Worm (Caenorhabditis elegans) whole organism, L1 larva: ENCODE results near the gene K11E4.1.
A peak's percentile ranks its signal among the peaks of the same experiment; 100 is the strongest.

Source experiments
- C16A3.4 ChIP-seq: fragments of 150-350 bp; optimal IDR thresholded peaks from 2 replicates; lab custom pipeline; 2014; ENCODE audit warnings: missing biosample characterization, missing genetic modification characterization
- C34B4.2 ChIP-seq: sonication (generic microtip); optimal IDR thresholded peaks from 2 replicates; lab custom pipeline; 2017; ENCODE audit warnings: mild to moderate bottlenecking, missing genetic modification characterization, missing compliant biosample characterization
- F16B12.6 ChIP-seq: fragments of 150-350 bp; optimal IDR thresholded peaks from 2 replicates; lab custom pipeline; 2014; ENCODE audit warnings: missing biosample characterization, missing genetic modification characterization
- alr-1 ChIP-seq: fragments of 200-800 bp; sonication (Bioruptor generic); optimal IDR thresholded peaks from 2 replicates; lab custom pipeline; 2018; ENCODE audit warnings: borderline replicate concordance, mild to moderate bottlenecking, missing genetic modification characterization, missing compliant biosample characterization
- blmp-1 ChIP-seq: fragments of 150-350 bp; optimal IDR thresholded peaks from 2 replicates; lab custom pipeline; 2014; ENCODE audit warnings: missing biosample characterization, missing genetic modification characterization
- ceh-82 ChIP-seq, 3 experiments: fragments of 150-350 bp in 1 of 3; sonication (generic microtip) in 2 of 3; optimal IDR thresholded peaks; 2 replicates each; lab custom pipeline; 2014 to 2017; ENCODE audit warnings: missing biosample characterization in 3 of 3, missing genetic modification characterization in 3 of 3
- ceh-88 ChIP-seq: fragments of 200-800 bp; sonication (Bioruptor generic); IDR thresholded peaks from 2 replicates; pipeline ENCODE4 v1.3.6; 2022; ENCODE audit warnings: missing genetic modification characterization, missing compliant biosample characterization
- dpl-1 ChIP-seq, 3 experiments: fragments of 150-350 bp in 2 of 3; sonication (generic microtip) in 1 of 3; optimal IDR thresholded peaks; 2 replicates each; lab custom pipeline; 2014 to 2017; ENCODE audit warnings: missing biosample characterization in 3 of 3, missing genetic modification characterization in 3 of 3, missing genetic modification reagents in 3 of 3
- efl-1 ChIP-seq, 4 experiments: fragments of 150-350 bp; optimal IDR thresholded peaks in 3 of 4; peaks in 1 of 4; 1 replicate in 1 of 4; 2 replicates in 3 of 4; lab custom pipeline; 2014; ENCODE audit warnings: missing biosample characterization in 2 of 4, missing genetic modification characterization in 2 of 4, missing genetic modification reagents in 2 of 4
- egl-13 ChIP-seq: sonication (generic microtip); optimal IDR thresholded peaks from 2 replicates; lab custom pipeline; 2016; ENCODE audit warnings: missing genotype, missing genetic modification reagents, missing genetic modification characterization, missing compliant biosample characterization
- elt-2 ChIP-seq: sonication (generic microtip); optimal IDR thresholded peaks from 2 replicates; lab custom pipeline; 2016; ENCODE audit warnings: missing genetic modification characterization, mild to moderate bottlenecking, inconsistent platforms, missing compliant biosample characterization, missing genetic modification reagents
- ets-5 ChIP-seq: fragments of 200-800 bp; sonication (Bioruptor generic); IDR thresholded peaks from 2 replicates; pipeline ENCODE4 v1.3.6; 2022; ENCODE audit warnings: missing genetic modification characterization, missing compliant biosample characterization
- fkh-8 ChIP-seq: sonication (generic microtip); optimal IDR thresholded peaks from 2 replicates; lab custom pipeline; 2016; ENCODE audit warnings: mild to moderate bottlenecking, missing genetic modification characterization, missing compliant biosample characterization
- hlh-4 ChIP-seq: sonication (generic microtip); optimal IDR thresholded peaks from 2 replicates; lab custom pipeline; 2016; ENCODE audit warnings: mild to moderate bottlenecking, missing genetic modification characterization, missing compliant biosample characterization
- hpl-2 ChIP-seq: fragments of 150-350 bp; optimal IDR thresholded peaks from 2 replicates; lab custom pipeline; 2014; ENCODE audit warnings: missing biosample characterization, missing genetic modification reagents, missing genetic modification characterization
- irx-1 ChIP-seq: sonication (generic microtip); optimal IDR thresholded peaks from 2 replicates; lab custom pipeline; 2016; ENCODE audit warnings: missing genetic modification characterization, missing compliant biosample characterization
- jun-1 ChIP-seq: fragments of 150-350 bp; optimal IDR thresholded peaks from 2 replicates; lab custom pipeline; 2014; ENCODE audit warnings: missing biosample characterization, missing genetic modification reagents, missing genetic modification characterization
- lin-14 ChIP-seq: fragments of 200-800 bp; sonication (Bioruptor generic); optimal IDR thresholded peaks from 2 replicates; lab custom pipeline; 2018; ENCODE audit warnings: mild to moderate bottlenecking, missing genetic modification characterization, moderate library complexity, missing compliant biosample characterization
- lin-35 ChIP-seq, 2 experiments: fragments of 150-350 bp; optimal IDR thresholded peaks; 2 replicates each; lab custom pipeline; 2014; ENCODE audit warnings: missing biosample characterization in 2 of 2, missing genetic modification characterization in 2 of 2, missing genetic modification reagents in 2 of 2
- lir-3 ChIP-seq: sonication (generic microtip); optimal IDR thresholded peaks from 2 replicates; lab custom pipeline; 2016; ENCODE audit warnings: mild to moderate bottlenecking, missing genetic modification characterization, moderate library complexity, missing compliant biosample characterization; ENCODE audit not compliant: poor library complexity
- lsy-2 ChIP-seq, 2 experiments: fragments of 150-350 bp; optimal IDR thresholded peaks; 2 replicates each; lab custom pipeline; 2014; ENCODE audit warnings: missing biosample characterization in 2 of 2, missing genetic modification characterization in 2 of 2
- mdl-1 ChIP-seq, 2 experiments: fragments of 150-350 bp; optimal IDR thresholded peaks; 2 replicates each; lab custom pipeline; 2014 to 2017; ENCODE audit warnings: missing biosample characterization in 2 of 2, missing genetic modification characterization in 2 of 2, inconsistent platforms in 1 of 2
- mef-2 ChIP-seq: fragments of 150-350 bp; optimal IDR thresholded peaks from 2 replicates; lab custom pipeline; 2014; ENCODE audit warnings: missing biosample characterization, missing genetic modification characterization
- mep-1 ChIP-seq: fragments of 150-350 bp; optimal IDR thresholded peaks from 2 replicates; lab custom pipeline; 2014; ENCODE audit warnings: missing biosample characterization, missing genetic modification characterization
- nhr-11 ChIP-seq: fragments of 150-350 bp; optimal IDR thresholded peaks from 2 replicates; lab custom pipeline; 2014; ENCODE audit warnings: missing biosample characterization, missing genetic modification characterization
- nhr-19 ChIP-seq: fragments of 200-800 bp; sonication (Bioruptor generic); conservative IDR thresholded peaks from 2 replicates; pipeline ENCODE4 v1.3.6; 2022; ENCODE audit warnings: missing genetic modification characterization, missing compliant biosample characterization
- nhr-20 ChIP-seq: sonication (generic microtip); optimal IDR thresholded peaks from 2 replicates; lab custom pipeline; 2016; ENCODE audit warnings: mild to moderate bottlenecking, missing genetic modification characterization, missing compliant biosample characterization
- nhr-47 ChIP-seq: sonication (generic microtip); optimal IDR thresholded peaks from 2 replicates; lab custom pipeline; 2016; ENCODE audit warnings: mild to moderate bottlenecking, missing genetic modification characterization, moderate library complexity, missing compliant biosample characterization
- nhr-71 ChIP-seq: sonication (generic microtip); optimal IDR thresholded peaks from 2 replicates; lab custom pipeline; 2016; ENCODE audit warnings: mild to moderate bottlenecking, missing genetic modification characterization, moderate library complexity, missing compliant biosample characterization
- nhr-77 ChIP-seq: fragments of 150-350 bp; optimal IDR thresholded peaks from 2 replicates; lab custom pipeline; 2014; ENCODE audit warnings: missing biosample characterization, missing genetic modification characterization
- nhr-84 ChIP-seq: sonication (generic microtip); optimal IDR thresholded peaks from 2 replicates; lab custom pipeline; 2017; ENCODE audit warnings: missing biosample characterization, missing genetic modification characterization
- nhr-85 ChIP-seq: sonication (generic microtip); peaks from one replicate; lab custom pipeline; 2016; ENCODE audit warnings: missing genetic modification characterization, inconsistent platforms, missing compliant biosample characterization
- nhr-90 ChIP-seq: sonication (generic microtip); optimal IDR thresholded peaks from 2 replicates; lab custom pipeline; 2016; ENCODE audit warnings: mild to moderate bottlenecking, missing genetic modification characterization, missing compliant biosample characterization; ENCODE audit not compliant: poor library complexity
- rnt-1 ChIP-seq: sonication (generic microtip); optimal IDR thresholded peaks from 2 replicates; lab custom pipeline; 2016; ENCODE audit warnings: mild to moderate bottlenecking, missing genetic modification characterization, moderate library complexity, missing compliant biosample characterization
- snpc-4 ChIP-seq: fragments of 150-350 bp; optimal IDR thresholded peaks from 2 replicates; lab custom pipeline; 2014; ENCODE audit warnings: missing biosample characterization, missing genetic modification characterization
- snu-23 ChIP-seq: sonication (generic microtip); optimal IDR thresholded peaks from 2 replicates; lab custom pipeline; 2016; ENCODE audit warnings: missing genetic modification characterization, missing compliant biosample characterization
- swsn-7 ChIP-seq: sonication (generic microtip); optimal IDR thresholded peaks from 2 replicates; lab custom pipeline; 2016; ENCODE audit warnings: missing genetic modification characterization, missing compliant biosample characterization
- tbx-2 ChIP-seq: sonication (generic microtip); optimal IDR thresholded peaks from 2 replicates; lab custom pipeline; 2016; ENCODE audit warnings: missing genetic modification characterization, missing compliant biosample characterization
- tlp-1 ChIP-seq: fragments of 150-350 bp; optimal IDR thresholded peaks from 2 replicates; lab custom pipeline; 2014; ENCODE audit warnings: missing biosample characterization, missing genetic modification characterization
- unc-130 ChIP-seq: fragments of 150-350 bp; optimal IDR thresholded peaks from 2 replicates; lab custom pipeline; 2017; ENCODE audit warnings: missing biosample characterization, missing genetic modification characterization, inconsistent platforms
- unc-62 ChIP-seq: fragments of 150-350 bp; optimal IDR thresholded peaks from 2 replicates; lab custom pipeline; 2014; ENCODE audit warnings: missing biosample characterization, missing genetic modification reagents, missing genetic modification characterization
- xbp-1 ChIP-seq: sonication (generic microtip); optimal IDR thresholded peaks from 2 replicates; lab custom pipeline; 2016; ENCODE audit warnings: missing genetic modification characterization, missing compliant biosample characterization
- ztf-11 ChIP-seq, 2 experiments: sonication (generic microtip); optimal IDR thresholded peaks; 2 replicates each; lab custom pipeline; 2016 to 2017; ENCODE audit warnings: missing genetic modification characterization in 2 of 2, missing biosample characterization in 1 of 2, missing compliant biosample characterization in 1 of 2

The K11E4.1 gene

DNA sequence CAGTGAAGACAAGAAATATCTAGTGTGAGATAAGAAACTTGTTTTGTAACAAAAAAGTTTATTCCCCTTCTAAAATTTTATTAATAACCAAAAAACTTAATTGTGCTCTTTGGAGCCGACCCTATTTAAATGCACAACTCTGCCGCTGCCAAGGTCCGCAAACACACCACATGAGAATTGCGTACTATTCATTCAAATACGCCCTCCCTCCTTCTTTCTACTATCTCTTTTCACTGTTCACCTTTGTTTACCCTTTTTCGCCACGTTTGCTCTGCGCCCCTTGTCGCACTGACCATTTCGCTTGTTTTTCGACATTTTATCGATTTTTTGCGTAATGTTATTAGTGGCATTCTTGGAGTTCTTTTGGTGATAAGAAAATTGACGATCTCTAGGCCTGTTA lies 44.3 kb upstream of the K11E4.1 start:
- TF ChIP-seq xbp-1 (tag; lab: Kevin White, UChicago) (peak; percentile 26), nhr-90 (tag; lab: Kevin White, UChicago) (peak; percentile 29), ztf-11 (tag; optimal IDR thresholded peaks at IDR 0.05; lab: Kevin White, UChicago) (no peak), ceh-88 (GFP tag; lab: Robert Waterston, UW) (no peak), irx-1 (no peak), tlp-1 (no peak), ets-5 (no peak), elt-2 (peak; percentile 58), ceh-82 (tag; optimal IDR thresholded peaks at IDR 0.05; lab: Kevin White, UChicago) (peak in 2 of 3 experiments; percentile 3 to 32), lir-3 (tag; lab: Kevin White, UChicago) (no peak), hpl-2 (GFP tag; lab: Kevin White, UChicago) (no peak), rnt-1 (tag; lab: Kevin White, UChicago) (peak; percentile 20), mef-2 (tag; lab: Kevin White, UChicago) (no peak), C16A3.4 (tag; lab: Kevin White, UChicago) (peak; percentile 39), nhr-19 (GFP tag; lab: Robert Waterston, UW) (peak; percentile 14; the same call in 1 of the 2 replicates), snpc-4 (tag; lab: Kevin White, UChicago) (no peak), tbx-2 (tag; lab: Kevin White, UChicago) (peak; percentile 46), mep-1 (tag; lab: Kevin White, UChicago) (peak; percentile 49), mdl-1 (tag; optimal IDR thresholded peaks at IDR 0.05; lab: Kevin White, UChicago) (peak in 1 of 2 experiments; percentile 29), nhr-71 (tag; lab: Kevin White, UChicago) (peak; percentile 53), nhr-20 (peak; percentile 51), nhr-47 (tag; lab: Kevin White, UChicago) (peak; percentile 45), nhr-84 (no peak), nhr-77 (tag; lab: Kevin White, UChicago) (peak; percentile 19), nhr-85 (tag; lab: Kevin White, UChicago) (peak; percentile 51), lsy-2 (tag; optimal IDR thresholded peaks at IDR 0.05; lab: Kevin White, UChicago) (peak in 1 of 2 experiments; percentile 52), blmp-1 (tag; lab: Kevin White, UChicago) (peak; percentile 6), dpl-1 (GFP tag; optimal IDR thresholded peaks at IDR 0.05; lab: Kevin White, UChicago) (peak; percentile 48 to 73 (median 72)), lin-14 (peak; percentile 69), alr-1 (no peak), hlh-4 (no peak), jun-1 (tag; lab: Kevin White, UChicago) (no peak), swsn-7 (tag; lab: Kevin White, UChicago) (peak; percentile 13), unc-130 (no peak), egl-13 (tag; lab: Kevin White, UChicago) (no peak), F16B12.6 (peak; percentile 82), nhr-11 (tag; lab: Kevin White, UChicago) (no peak), snu-23 (GFP tag; lab: Kevin White, UChicago) (peak; percentile 51), fkh-8 (tag; lab: Kevin White, UChicago) (no peak), lin-35 (GFP tag; optimal IDR thresholded peaks at IDR 0.05; lab: Kevin White, UChicago) (peak; percentile 26 to 80), efl-1 (optimal IDR thresholded peaks at IDR 0.05; lab: Kevin White, UChicago) (peak; percentile 41 to 76), efl-1 (GFP tag; optimal IDR thresholded peaks at IDR 0.05 in 1 of 2; lab: Kevin White, UChicago) (peak; percentile 76 to 97)

DNA sequence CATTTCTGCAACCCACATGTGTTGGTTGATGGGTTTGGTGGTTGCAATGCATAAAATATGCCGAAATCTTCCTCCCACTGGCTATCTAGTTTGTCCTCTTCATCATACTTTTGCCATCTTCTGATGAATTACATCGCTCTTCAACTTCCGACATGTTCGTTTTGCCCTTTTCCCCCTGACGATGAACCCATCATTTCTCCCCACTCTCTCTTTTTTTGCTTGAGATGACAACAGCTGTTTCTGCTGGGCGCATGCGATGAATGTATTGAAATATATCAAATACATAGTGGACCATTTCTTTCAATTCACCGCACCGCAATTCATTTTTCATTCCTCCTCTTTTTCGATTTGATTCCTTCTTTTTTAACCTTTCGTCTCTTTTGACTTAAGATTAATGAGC lies 43.0 kb upstream of the K11E4.1 start:
- peak in 1 of 2 experiments; percentile 23 for TF ChIP-seq ztf-11 (tag; optimal IDR thresholded peaks at IDR 0.05; lab: Kevin White, UChicago)
- TF ChIP-seq lin-14, result peak; percentile 30
- peak; percentile 66 for TF ChIP-seq blmp-1 (tag; lab: Kevin White, UChicago)
- no peak for TF ChIP-seq C34B4.2 (tag; lab: Kevin White, UChicago)
- TF ChIP-seq unc-62 (GFP tag; lab: Kevin White, UChicago), result no peak
- peak; percentile 34 for TF ChIP-seq rnt-1 (tag; lab: Kevin White, UChicago)
